Fruit fly (Drosophila melanogaster) whole organism, adult: ENCODE measurements around the gene eIF3g1.
A peak's percentile ranks its signal among the peaks of the same experiment; 100 is the strongest.

ENCODE experiments used
- CG5204 ChIP-seq: fragments of 200-800 bp; sonication (Bioruptor generic); optimal IDR thresholded peaks from 2 replicates; lab custom pipeline; 2016; ENCODE audit warnings: missing biosample characterization, missing genetic modification characterization
- CG7101 ChIP-seq: fragments of 200-800 bp; sonication (Bioruptor generic); optimal IDR thresholded peaks from 2 replicates; lab custom pipeline; 2018; ENCODE audit warnings: missing biosample characterization, mild to moderate bottlenecking, missing genetic modification characterization, moderate library complexity
- Clk ChIP-seq: fragments of 200-800 bp; sonication (Bioruptor generic); optimal IDR thresholded peaks from 2 replicates; lab custom pipeline; 2017; ENCODE audit warnings: missing biosample characterization, missing genetic modification characterization
- Hr96 ChIP-seq: fragments of 200-800 bp; sonication (Bioruptor generic); optimal IDR thresholded peaks from 2 replicates; lab custom pipeline; 2016; ENCODE audit warnings: missing biosample characterization, missing genetic modification characterization
- Mnt ChIP-seq: fragments of 200-800 bp; sonication (Bioruptor generic); optimal IDR thresholded peaks from 2 replicates; lab custom pipeline; 2016; ENCODE audit warnings: missing biosample characterization, mild to moderate bottlenecking, missing genetic modification characterization
- cic ChIP-seq: fragments of 200-800 bp; sonication (Bioruptor generic); optimal IDR thresholded peaks from 2 replicates; lab custom pipeline; 2017; ENCODE audit warnings: missing biosample characterization, mild to moderate bottlenecking, missing genetic modification characterization, moderate library complexity
- ovo ChIP-seq: fragments of 200-800 bp; sonication (Bioruptor generic); optimal IDR thresholded peaks from 2 replicates; lab custom pipeline; 2016; ENCODE audit warnings: missing biosample characterization, missing genetic modification characterization

DNA sequence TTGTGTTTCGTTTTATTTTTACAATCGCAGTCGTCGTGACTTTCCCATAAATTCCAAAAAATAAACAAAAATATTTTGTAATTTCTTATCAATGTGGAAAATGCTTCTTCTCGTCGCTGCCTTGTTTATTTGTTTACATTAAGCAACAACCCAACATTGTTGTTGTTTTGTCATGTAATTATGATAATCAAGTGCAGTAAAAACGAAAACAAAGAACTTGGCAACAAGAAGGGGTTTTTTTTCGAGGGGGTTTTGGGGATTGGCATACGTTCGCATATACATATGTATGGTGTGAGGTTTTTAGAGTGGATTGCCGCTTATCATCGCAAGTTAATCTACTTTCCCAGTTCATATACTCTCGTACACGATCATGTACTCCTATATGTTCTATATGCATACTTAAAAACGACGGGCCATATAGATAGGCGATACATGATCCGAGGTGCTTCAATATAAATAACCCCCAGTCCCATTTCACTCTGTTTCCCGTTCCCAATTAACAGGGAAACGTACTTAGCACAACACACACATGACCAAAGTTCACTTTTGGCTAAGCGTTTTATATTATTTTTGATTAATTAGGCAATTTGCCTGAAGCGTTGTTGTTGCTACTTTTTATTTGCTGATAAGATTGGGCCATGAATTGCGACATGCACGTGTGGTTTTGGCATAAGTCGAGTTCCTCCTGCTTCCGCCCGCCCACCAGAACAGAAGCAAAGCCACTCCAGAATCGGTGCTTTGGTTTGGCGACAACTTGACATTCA, 43.6 kb upstream of the eIF3g1 start:
- no peak for TF ChIP-seq Clk (GFP tag; lab: Kevin White, UChicago)
- no peak for TF ChIP-seq Hr96
- TF ChIP-seq CG7101 = no peak
- no peak for TF ChIP-seq CG5204 (GFP tag; lab: Kevin White, UChicago)
- TF ChIP-seq Mnt (GFP tag; lab: Kevin White, UChicago) = peak; percentile 18
- peak; percentile 49 for TF ChIP-seq cic (GFP tag; lab: Kevin White, UChicago)
- no peak for TF ChIP-seq ovo (GFP tag; lab: Kevin White, UChicago)
